Worm (Caenorhabditis elegans): ENCODE data around the gene fipr-17.

The fipr-17 gene

ce11 chrIII:11022278-11022677, 14.9 kb upstream of the fipr-17 start (continued):
- TF ChIP-seq ceh-14 (tag; optimal IDR thresholded peaks at IDR 0.05) (no peak), C38D4.7 (GFP tag; optimal IDR thresholded peaks at IDR 0.05) (no peak), T23F11.4 (GFP tag; optimal IDR thresholded peaks at IDR 0.05) (no peak), ceh-30 (tag; optimal IDR thresholded peaks at IDR 0.05) (no peak)

ce11 chrIII:11012264-11012663, 4.9 kb upstream of the fipr-17 start, which contains the start of gene kvs-4:
Gene kvs-4 (plus strand): TSS chrIII:11012564.
- TF ChIP-seq fkh-10 (GFP tag; optimal IDR thresholded peaks at IDR 0.05) (no peak), hlh-15 (tag; optimal IDR thresholded peaks at IDR 0.05) (no peak), ama-1 (optimal IDR thresholded peaks at IDR 0.05) (no peak), pat-9 (tag; optimal IDR thresholded peaks at IDR 0.05) (no peak), ets-4 (tag; optimal IDR thresholded peaks at IDR 0.05) (no peak), syd-9 (tag; optimal IDR thresholded peaks at IDR 0.05) (no peak), rnt-1 (tag; optimal IDR thresholded peaks at IDR 0.05) (no peak), ceh-22 (tag; optimal IDR thresholded peaks at IDR 0.05) (no peak), pha-2 (tag; optimal IDR thresholded peaks at IDR 0.05) (no peak), pax-1 (tag; optimal IDR thresholded peaks at IDR 0.05) (no peak)

- TF ChIP-seq F13H6.1 (tag; optimal IDR thresholded peaks at IDR 0.05): no peak
- TF ChIP-seq odd-2 (tag; optimal IDR thresholded peaks at IDR 0.05): no peak
- no peak for TF ChIP-seq syd-9 (tag; optimal IDR thresholded peaks at IDR 0.05)
- no peak for TF ChIP-seq C38D4.7 (GFP tag; optimal IDR thresholded peaks at IDR 0.05)
- TF ChIP-seq ceh-30 (tag; optimal IDR thresholded peaks at IDR 0.05): no peak
Observed at ce11 chrIII:11010597-11010996, 3.2 kb upstream of the fipr-17 start.

- TF ChIP-seq ztf-16 (tag; optimal IDR thresholded peaks at IDR 0.05) (no peak), fax-1 (tag; optimal IDR thresholded peaks at IDR 0.05) (no peak), lin-11 (tag; optimal IDR thresholded peaks at IDR 0.05) (no peak), ceh-6 (GFP tag; optimal IDR thresholded peaks at IDR 0.05) (no peak), hlh-13 (GFP tag; optimal IDR thresholded peaks at IDR 0.05) (no peak), ceh-18 (tag; optimal IDR thresholded peaks at IDR 0.05) (no peak), ceh-34 (tag; optimal IDR thresholded peaks at IDR 0.05) (no peak), syd-9 (tag; optimal IDR thresholded peaks at IDR 0.05) (no peak), zip-5 (tag; optimal IDR thresholded peaks at IDR 0.05) (no peak), ama-1 (optimal IDR thresholded peaks at IDR 0.05) (no peak), ceh-24 (tag; optimal IDR thresholded peaks at IDR 0.05) (no peak), pax-1 (tag; optimal IDR thresholded peaks at IDR 0.05) (no peak), pat-9 (tag; optimal IDR thresholded peaks at IDR 0.05) (no peak)
Observed at ce11 chrIII:11008869-11009268, 1.5 kb upstream of the fipr-17 start, which contains the start of gene exos-1. Gene exos-1 (plus strand): TSS chrIII:11009043.

- no peak for TF ChIP-seq ttx-3 (tag; optimal IDR thresholded peaks at IDR 0.05)
- TF ChIP-seq madf-2 (tag; optimal IDR thresholded peaks at IDR 0.05): no peak
- no peak for TF ChIP-seq ama-1 (optimal IDR thresholded peaks at IDR 0.05)
- TF ChIP-seq nhr-232 (tag; optimal IDR thresholded peaks at IDR 0.05): no peak
- TF ChIP-seq sdc-2 (tag; optimal IDR thresholded peaks at IDR 0.05): no peak
- no peak for TF ChIP-seq ceh-14 (tag; optimal IDR thresholded peaks at IDR 0.05)
- TF ChIP-seq ceh-48 (tag; optimal IDR thresholded peaks at IDR 0.05): no peak
- no peak for TF ChIP-seq hlh-8 (tag; optimal IDR thresholded peaks at IDR 0.05)
- TF ChIP-seq K02D7.2 (tag; optimal IDR thresholded peaks at IDR 0.05): no peak
- no peak for TF ChIP-seq sox-4 (tag; optimal IDR thresholded peaks at IDR 0.05)
Observed at ce11 chrIII:11002808-11003207, 4.6 kb downstream of the fipr-17 start.

- TF ChIP-seq sox-2 (GFP tag; IDR thresholded peaks at IDR 0.05) (no peak), ceh-19 (GFP tag; optimal IDR thresholded peaks at IDR 0.05) (no peak), unc-86 (tag; optimal IDR thresholded peaks at IDR 0.05) (no peak), ahr-1 (tag; optimal IDR thresholded peaks at IDR 0.05) (no peak), mec-3 (tag; optimal IDR thresholded peaks at IDR 0.05; ENCODE audit: borderline replicate concordance) (no peak), K09A11.1 (tag; optimal IDR thresholded peaks at IDR 0.05; ENCODE audit: insufficient read depth) (no peak), elt-2 (tag; optimal IDR thresholded peaks at IDR 0.05) (no peak), nhr-232 (tag; optimal IDR thresholded peaks at IDR 0.05) (no peak), C38D4.7 (GFP tag; optimal IDR thresholded peaks at IDR 0.05) (no peak), nhr-11 (tag; optimal IDR thresholded peaks at IDR 0.05) (no peak), rnt-1 (tag; optimal IDR thresholded peaks at IDR 0.05) (no peak), Y22D7AL.16 (tag; optimal IDR thresholded peaks at IDR 0.05) (no peak), npax-4 (tag; optimal IDR thresholded peaks at IDR 0.05) (no peak)
Observed at ce11 chrIII:10995156-10995555, 12.2 kb downstream of the fipr-17 start, which contains the start of gene dmsr-5. Gene dmsr-5 (minus strand): TSS chrIII:10995256.

All from whole organism, late embryonic.